Worm (Caenorhabditis elegans) whole organism, L4 larva: ENCODE data around the gene cyk-3.

Source experiments
- F10B5.3 ChIP-seq: sonication (generic microtip); optimal IDR thresholded peaks from 2 replicates; lab custom pipeline; 2016; ENCODE audit warnings: mild to moderate bottlenecking, missing genetic modification characterization, missing compliant biosample characterization
- F26F4.8 ChIP-seq: fragments of 200-800 bp; sonication (Bioruptor generic); conservative IDR thresholded peaks from 2 replicates; pipeline ENCODE4 v1.3.6; 2022; ENCODE audit warnings: missing genetic modification characterization, missing compliant biosample characterization
- F44E2.7 ChIP-seq: fragments of 200-800 bp; sonication (Bioruptor generic); IDR thresholded peaks from 2 replicates; pipeline ENCODE4 v2.1.2; 2022; ENCODE audit warnings: missing genetic modification characterization, missing compliant biosample characterization
- F49E8.2 ChIP-seq: sonication (generic microtip); optimal IDR thresholded peaks from 2 replicates; lab custom pipeline; 2016; ENCODE audit warnings: missing compliant biosample characterization, mild to moderate bottlenecking, missing genetic modification characterization, borderline replicate concordance
- Y48G9A.11 ChIP-seq: fragments of 200-800 bp; sonication (Bioruptor generic); IDR thresholded peaks from 2 replicates; pipeline ENCODE4 v1.3.6; 2022; ENCODE audit warnings: missing genetic modification reagents, missing genetic modification characterization, missing compliant biosample characterization
- Y75B8A.6 ChIP-seq: fragments of 200-800 bp; sonication (Bioruptor generic); IDR thresholded peaks from 2 replicates; pipeline ENCODE4 v1.3.6; 2022; ENCODE audit warnings: missing genetic modification reagents, missing genetic modification characterization, missing compliant biosample characterization
- ZK546.5 ChIP-seq, 2 experiments: sonication (generic microtip); optimal IDR thresholded peaks; 2 replicates each; lab custom pipeline; 2017; ENCODE audit warnings: missing biosample characterization in 2 of 2, missing genetic modification characterization in 2 of 2
- aha-1 ChIP-seq: fragments of 150-350 bp; peaks from one replicate; lab custom pipeline; 2014; ENCODE audit warnings: missing biosample characterization, missing genetic modification characterization
- ama-1 ChIP-seq: fragments of 150-350 bp; optimal IDR thresholded peaks from 2 replicates; lab custom pipeline; 2014; ENCODE audit warnings: inconsistent platforms, mixed read lengths
- ceh-20 ChIP-seq: fragments of 200-800 bp; sonication (Bioruptor generic); IDR thresholded peaks from 2 replicates; pipeline ENCODE4 v1.3.6; 2022; ENCODE audit warnings: missing genetic modification reagents, missing genetic modification characterization, missing compliant biosample characterization
- ceh-44 ChIP-seq: fragments of 200-800 bp; sonication (Bioruptor generic); IDR thresholded peaks from 2 replicates; pipeline ENCODE4 v1.3.6; 2022; ENCODE audit warnings: missing genetic modification reagents, missing genetic modification characterization, missing compliant biosample characterization
- ceh-82 ChIP-seq: sonication (generic microtip); optimal IDR thresholded peaks from 2 replicates; lab custom pipeline; 2017; ENCODE audit warnings: missing biosample characterization, missing genetic modification characterization
- ces-1 ChIP-seq: fragments of 150-350 bp; sonication (generic microtip); optimal IDR thresholded peaks from 4 replicates; lab custom pipeline; 2014; ENCODE audit warnings: missing biosample characterization, missing genetic modification reagents, missing genetic modification characterization
- cey-2 ChIP-seq: sonication (generic microtip); optimal IDR thresholded peaks from 3 replicates; lab custom pipeline; 2017; ENCODE audit warnings: missing genetic modification characterization, mild to moderate bottlenecking, missing compliant biosample characterization, antibody characterized with exemption, borderline replicate concordance; ENCODE audit not compliant: insufficient read depth
- ctbp-1 ChIP-seq: fragments of 200-800 bp; sonication (Bioruptor generic); IDR thresholded peaks from 2 replicates; pipeline ENCODE4 v1.3.6; 2022; ENCODE audit warnings: missing genetic modification reagents, missing genetic modification characterization, missing compliant biosample characterization
- dmd-6 ChIP-seq: fragments of 200-800 bp; sonication (Bioruptor generic); IDR thresholded peaks from 2 replicates; pipeline ENCODE4 v1.3.6; 2022; ENCODE audit warnings: missing genetic modification reagents, missing genetic modification characterization, missing compliant biosample characterization
- egl-27 ChIP-seq: sonication (generic microtip); optimal IDR thresholded peaks from 3 replicates; lab custom pipeline; 2017; ENCODE audit warnings: missing biosample characterization, missing genetic modification reagents, missing genetic modification characterization
- egl-43 ChIP-seq: fragments of 200-800 bp; sonication (Bioruptor generic); IDR thresholded peaks from 2 replicates; pipeline ENCODE4 v1.3.6; 2022; ENCODE audit warnings: missing genetic modification reagents, missing genetic modification characterization, missing compliant biosample characterization
- fkh-10 ChIP-seq: fragments of 150-350 bp; optimal IDR thresholded peaks from 2 replicates; lab custom pipeline; 2014; ENCODE audit warnings: missing biosample characterization, missing genetic modification reagents, missing genetic modification characterization
- fos-1 ChIP-seq: fragments of 150-350 bp; optimal IDR thresholded peaks from 2 replicates; lab custom pipeline; 2014; ENCODE audit warnings: missing biosample characterization, missing genetic modification characterization
- hlh-11 ChIP-seq: fragments of 200-800 bp; sonication (Bioruptor generic); optimal IDR thresholded peaks from 2 replicates; lab custom pipeline; 2018; ENCODE audit warnings: mild to moderate bottlenecking, missing genetic modification characterization, missing compliant biosample characterization
- lim-7 ChIP-seq: fragments of 200-800 bp; sonication (Bioruptor generic); IDR thresholded peaks from 2 replicates; pipeline ENCODE4 v1.3.6; 2022; ENCODE audit warnings: missing genetic modification characterization, missing compliant biosample characterization
- lin-29 ChIP-seq: fragments of 200-800 bp; sonication (Bioruptor generic); IDR thresholded peaks from 2 replicates; pipeline ENCODE4 v1.3.6; 2022; ENCODE audit warnings: missing genetic modification reagents, missing genetic modification characterization, missing compliant biosample characterization
- lin-39 ChIP-seq: fragments of 150-350 bp; optimal IDR thresholded peaks from 2 replicates; lab custom pipeline; 2014; ENCODE audit warnings: missing biosample characterization, missing genetic modification reagents, missing genetic modification characterization
- madf-5 ChIP-seq, 2 experiments: fragments of 200-800 bp; sonication (Bioruptor generic); IDR thresholded peaks; 2 replicates each; pipeline ENCODE4 v1.3.6; 2022; ENCODE audit warnings: missing compliant biosample characterization in 2 of 2, missing genetic modification characterization in 2 of 2
- mdt-29 ChIP-seq: fragments of 200-800 bp; sonication (Bioruptor generic); IDR thresholded peaks from 2 replicates; pipeline ENCODE4 v1.3.6; 2022; ENCODE audit warnings: missing genetic modification reagents, missing genetic modification characterization, missing compliant biosample characterization
- mxl-3 ChIP-seq: fragments of 200-800 bp; sonication (Bioruptor generic); optimal IDR thresholded peaks from 2 replicates; lab custom pipeline; 2018; ENCODE audit warnings: mild to moderate bottlenecking, missing genetic modification characterization, missing compliant biosample characterization
- nhr-111 ChIP-seq: fragments of 200-800 bp; sonication (Bioruptor generic); optimal IDR thresholded peaks from 2 replicates; lab custom pipeline; 2018; ENCODE audit warnings: mild to moderate bottlenecking, missing genetic modification characterization, missing compliant biosample characterization
- nhr-41 ChIP-seq: fragments of 200-800 bp; sonication (Bioruptor generic); IDR thresholded peaks from 2 replicates; pipeline ENCODE4 v1.3.6; 2022; ENCODE audit warnings: missing genetic modification reagents, missing genetic modification characterization, missing compliant biosample characterization
- nhr-42 ChIP-seq: fragments of 200-800 bp; sonication (Bioruptor generic); IDR thresholded peaks from 2 replicates; pipeline ENCODE4 v1.3.6; 2022; ENCODE audit warnings: missing genetic modification characterization, missing compliant biosample characterization
- nhr-48 ChIP-seq: sonication (generic microtip); optimal IDR thresholded peaks from 2 replicates; lab custom pipeline; 2016; ENCODE audit warnings: mild to moderate bottlenecking, missing genetic modification characterization, missing compliant biosample characterization
- nhr-76 ChIP-seq: fragments of 150-350 bp; optimal IDR thresholded peaks from 2 replicates; lab custom pipeline; 2014; ENCODE audit warnings: missing biosample characterization, missing genetic modification characterization
- pqm-1 ChIP-seq: sonication (generic microtip); optimal IDR thresholded peaks from 2 replicates; lab custom pipeline; 2017; ENCODE audit warnings: missing biosample characterization, missing genetic modification characterization
- rbr-2 ChIP-seq: sonication (generic microtip); optimal IDR thresholded peaks from 2 replicates; lab custom pipeline; 2016; ENCODE audit warnings: missing genotype, missing genetic modification characterization, missing compliant biosample characterization
- set-16 ChIP-seq: fragments of 200-800 bp; sonication (Bioruptor generic); IDR thresholded peaks from 2 replicates; pipeline ENCODE4 v1.3.6; 2022; ENCODE audit warnings: missing genetic modification reagents, missing genetic modification characterization, missing compliant biosample characterization
- snpc-4 ChIP-seq: fragments of 150-350 bp; optimal IDR thresholded peaks from 2 replicates; lab custom pipeline; 2014; ENCODE audit warnings: missing biosample characterization, missing genetic modification characterization
- unc-130 ChIP-seq: sonication (generic microtip); optimal IDR thresholded peaks from 2 replicates; lab custom pipeline; 2016; ENCODE audit warnings: missing genetic modification reagents, missing genetic modification characterization, missing compliant biosample characterization
- vab-7 ChIP-seq: fragments of 200-800 bp; sonication (Bioruptor generic); IDR thresholded peaks from 2 replicates; pipeline ENCODE4 v1.3.6; 2022; ENCODE audit warnings: missing genetic modification reagents, missing genetic modification characterization, missing compliant biosample characterization
- ztf-11 ChIP-seq: fragments of 150-350 bp; optimal IDR thresholded peaks from 2 replicates; lab custom pipeline; 2014; ENCODE audit warnings: missing biosample characterization, missing genetic modification characterization
- ztf-7 ChIP-seq: fragments of 150-350 bp; optimal IDR thresholded peaks from 2 replicates; lab custom pipeline; 2014; ENCODE audit warnings: missing biosample characterization, missing genetic modification characterization

The cyk-3 gene

ce11 chrIII:6046881-6047280, 26.9 kb downstream of the cyk-3 start, which contains the start of gene tbx-11:
TSS of gene tbx-11 (minus strand) at chrIII:6046981.
- TF ChIP-seq madf-5 (GFP tag; IDR thresholded peaks at IDR 0.05; lab: Robert Waterston, UW) (no peak), mxl-3 (GFP tag; lab: Kevin White, UChicago) (no peak), set-16 (no peak), ceh-82 (tag; lab: Kevin White, UChicago) (no peak), F44E2.7 (GFP tag; lab: Robert Waterston, UW) (no peak), F10B5.3 (tag; lab: Kevin White, UChicago) (no peak), ceh-20 (no peak), nhr-76 (tag; lab: Kevin White, UChicago) (no peak), egl-43 (no peak), cey-2 (tag; lab: Kevin White, UChicago) (no peak), egl-27 (tag; lab: Kevin White, UChicago) (no peak), ZK546.5 (tag; optimal IDR thresholded peaks at IDR 0.05; lab: Kevin White, UChicago) (no peak), snpc-4 (no peak), Y75B8A.6 (GFP tag; lab: Robert Waterston, UW) (no peak), nhr-42 (GFP tag; lab: Robert Waterston, UW) (no peak), rbr-2 (tag; lab: Kevin White, UChicago) (no peak), hlh-11 (tag; lab: Kevin White, UChicago) (no peak), ama-1 (lab: Kevin White, UChicago) (no peak), nhr-111 (no peak)

ce11 chrIII:6055706-6056105, 35.7 kb downstream of the cyk-3 start, which contains the start of gene F40H6.5:
TSS of gene F40H6.5 (minus strand) at chrIII:6055806.
- TF ChIP-seq egl-43, result no peak
- TF ChIP-seq ctbp-1 (GFP tag; lab: Robert Waterston, UW), result no peak
- TF ChIP-seq lin-29 (GFP tag; lab: Robert Waterston, UW), result no peak
- no peak for TF ChIP-seq lin-39
- TF ChIP-seq ces-1 (GFP tag; lab: Kevin White, UChicago), result no peak
- TF ChIP-seq dmd-6, result no peak
- no peak for TF ChIP-seq fkh-10 (GFP tag; lab: Kevin White, UChicago)
- TF ChIP-seq nhr-48, result no peak
- TF ChIP-seq fos-1 (tag; lab: Kevin White, UChicago), result no peak
- TF ChIP-seq aha-1 (tag; lab: Kevin White, UChicago), result no peak
- TF ChIP-seq F49E8.2, result no peak
- no peak for TF ChIP-seq unc-130 (GFP tag; lab: Kevin White, UChicago)
- no peak for TF ChIP-seq F26F4.8 (GFP tag; lab: Robert Waterston, UW)
- no peak for TF ChIP-seq pqm-1 (tag; lab: Kevin White, UChicago)
- TF ChIP-seq mdt-29 (GFP tag; lab: Robert Waterston, UW), result no peak
- no peak for TF ChIP-seq ztf-7 (tag; lab: Kevin White, UChicago)
- TF ChIP-seq nhr-41, result no peak
- TF ChIP-seq ceh-44 (GFP tag; lab: Robert Waterston, UW), result no peak
- TF ChIP-seq, all 104 proteins: peak for 0

- 0 out of 2 replicates have a peak, but pooled peaks have one; percentile 28 for TF ChIP-seq F44E2.7 (GFP tag; lab: Robert Waterston, UW)
- TF ChIP-seq F49E8.2, result no peak
- peak; percentile 52; the same call in 1 of the 2 replicates for TF ChIP-seq Y48G9A.11 (GFP tag; lab: Robert Waterston, UW)
- 0 out of 2 replicates have a peak, but pooled peaks have one; percentile 38 for TF ChIP-seq lim-7 (GFP tag; lab: Robert Waterston, UW)
- TF ChIP-seq ztf-11, result no peak
- peak; percentile 47; the same call in 1 of the 2 replicates for TF ChIP-seq vab-7 (GFP tag; lab: Robert Waterston, UW)
- no peak for TF ChIP-seq nhr-42 (GFP tag; lab: Robert Waterston, UW)
Measured at ce11 chrIII:6056179-6056578, 36.2 kb downstream of the cyk-3 start.
